Fruit fly (Drosophila melanogaster): ENCODE data around the gene CG2006.

Gene CG2006

DNA sequence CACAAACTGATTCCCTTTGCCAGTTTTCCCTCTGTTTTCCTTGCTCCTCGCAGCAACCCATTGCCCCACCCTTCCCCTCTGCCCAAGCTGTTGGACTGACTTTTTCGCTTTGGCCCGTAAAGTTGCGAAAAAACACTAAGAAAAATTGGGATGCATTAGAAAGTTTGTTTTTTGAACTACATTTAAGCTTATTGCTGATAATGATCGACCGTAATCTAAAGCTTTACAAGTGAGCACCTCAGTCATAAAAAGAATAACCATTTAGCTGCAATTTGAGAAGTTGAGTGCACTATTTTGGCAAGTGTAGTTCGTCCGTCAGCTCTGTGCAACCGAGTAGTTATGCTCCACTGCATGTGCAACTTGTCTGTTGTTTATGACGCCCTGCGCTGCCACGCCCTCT lies 38.9 kb upstream of the CG2006 start (continued):
- peak; percentile 29 for TF ChIP-seq pdm3 (GFP tag; optimal IDR thresholded peaks at IDR 0.05)
- peak; percentile 31 for TF ChIP-seq OdsH (GFP tag; optimal IDR thresholded peaks at IDR 0.05)
- peak; percentile 20 for TF ChIP-seq CG10669 (GFP tag; optimal IDR thresholded peaks at IDR 0.05)

DNA sequence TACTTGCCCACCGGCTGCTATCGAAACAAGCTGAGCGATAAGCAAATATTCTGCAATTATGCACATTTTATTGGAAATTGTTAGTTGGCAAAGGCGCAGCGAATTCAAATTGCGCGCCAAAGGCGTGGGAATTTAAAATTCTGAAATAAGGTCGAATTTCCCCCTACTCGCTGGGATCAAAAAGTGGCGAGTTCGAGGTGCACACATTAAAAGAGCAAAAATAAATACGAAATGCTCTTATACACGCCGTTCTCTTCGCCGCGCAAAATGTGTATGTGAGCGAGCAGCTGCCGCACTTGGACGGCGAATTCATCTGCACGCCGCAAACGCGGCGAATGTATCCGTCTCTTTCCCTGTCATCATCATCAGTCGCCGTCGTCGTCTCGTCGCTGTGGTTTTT lies 32.1 kb upstream of the CG2006 start:
- peak; percentile 47; the same call in 1 of the 2 replicates for TF ChIP-seq CG15336 (GFP tag; IDR thresholded peaks at IDR 0.05)
- TF ChIP-seq Ets96B (tag; optimal IDR thresholded peaks at IDR 0.05) = no peak
- TF ChIP-seq salr (GFP tag; optimal IDR thresholded peaks at IDR 0.05) = no peak
- no peak for TF ChIP-seq CG9139 (GFP tag; optimal IDR thresholded peaks at IDR 0.05)
- TF ChIP-seq CG8119 (GFP tag; IDR thresholded peaks at IDR 0.05) = peak; percentile 23; the same call in 1 of the 3 replicates
- no peak for TF ChIP-seq Hr39 (GFP tag; optimal IDR thresholded peaks at IDR 0.05)
- TF ChIP-seq Eip75B (GFP tag; optimal IDR thresholded peaks at IDR 0.05) = no peak
- no peak for TF ChIP-seq acj6 (GFP tag; optimal IDR thresholded peaks at IDR 0.05)
- TF ChIP-seq Gug (GFP tag; IDR thresholded peaks at IDR 0.05) = no peak
- no peak for TF ChIP-seq Ets21C (GFP tag; optimal IDR thresholded peaks at IDR 0.05)
- no peak for TF ChIP-seq CG16779 (tag; optimal IDR thresholded peaks at IDR 0.05)
- peak; percentile 45 for TF ChIP-seq svp (GFP tag)
- TF ChIP-seq CG6163 (GFP tag; IDR thresholded peaks at IDR 0.05) = peak; percentile 6; the same call in 1 of the 3 replicates
- no peak for TF ChIP-seq spab (GFP tag; optimal IDR thresholded peaks at IDR 0.05)
- no peak for TF ChIP-seq Smox (GFP tag; optimal IDR thresholded peaks at IDR 0.05)

- TF ChIP-seq Sox14 (GFP tag; optimal IDR thresholded peaks at IDR 0.05) = peak; percentile 33
- TF ChIP-seq fkh (GFP tag; optimal IDR thresholded peaks at IDR 0.05) = peak; percentile 54
- TF ChIP-seq Hr38 (GFP tag; optimal IDR thresholded peaks at IDR 0.05) = no peak
- TF ChIP-seq CG10669 (GFP tag; optimal IDR thresholded peaks at IDR 0.05) = no peak
- no peak for TF ChIP-seq spab (GFP tag; optimal IDR thresholded peaks at IDR 0.05)
- no peak for TF ChIP-seq CG31627 (GFP tag; optimal IDR thresholded peaks at IDR 0.05)
- no peak for TF ChIP-seq CG34406 (GFP tag; optimal IDR thresholded peaks at IDR 0.05)
- TF ChIP-seq Hr4 (GFP tag; optimal IDR thresholded peaks at IDR 0.05) = no peak
- no peak for TF ChIP-seq Ets21C (GFP tag; optimal IDR thresholded peaks at IDR 0.05)
- TF ChIP-seq CG4318 (GFP tag; optimal IDR thresholded peaks at IDR 0.05) = no peak
- no peak for TF ChIP-seq Ets96B (tag; optimal IDR thresholded peaks at IDR 0.05)
- TF ChIP-seq CG8319 (GFP tag; optimal IDR thresholded peaks at IDR 0.05) = no peak
- peak; percentile 54 for TF ChIP-seq Eip78C (GFP tag)
- TF ChIP-seq Sox102F (GFP tag; optimal IDR thresholded peaks at IDR 0.05) = no peak
- TF ChIP-seq pdm3 (GFP tag; optimal IDR thresholded peaks at IDR 0.05) = no peak
- no peak for TF ChIP-seq acj6 (GFP tag; optimal IDR thresholded peaks at IDR 0.05)
- no peak for TF ChIP-seq Met (GFP tag; optimal IDR thresholded peaks at IDR 0.05)
- TF ChIP-seq CG8119 (GFP tag; IDR thresholded peaks at IDR 0.05) = no peak
- no peak for TF ChIP-seq CG11902 (GFP tag; optimal IDR thresholded peaks at IDR 0.05)
- no peak for TF ChIP-seq Blimp-1 (GFP tag; optimal IDR thresholded peaks at IDR 0.05)
- peak; percentile 31; the same call in 1 of the 3 replicates for TF ChIP-seq CG6163 (GFP tag; IDR thresholded peaks at IDR 0.05)
- TF ChIP-seq dac (GFP tag; optimal IDR thresholded peaks at IDR 0.05) = no peak
- TF ChIP-seq dsx (GFP tag; optimal IDR thresholded peaks at IDR 0.05; ENCODE audit: poor library complexity, severe bottlenecking) = peak; percentile 43
- TF ChIP-seq CG3919 (GFP tag; optimal IDR thresholded peaks at IDR 0.05) = no peak
- no peak for TF ChIP-seq CG1621 (tag; optimal IDR thresholded peaks at IDR 0.05)
- no peak for TF ChIP-seq Sox15 (GFP tag; optimal IDR thresholded peaks at IDR 0.05)
- TF ChIP-seq fd85E (GFP tag; optimal IDR thresholded peaks at IDR 0.05) = no peak
- TF ChIP-seq Gug (GFP tag; IDR thresholded peaks at IDR 0.05) = no peak
- TF ChIP-seq Smox (GFP tag; optimal IDR thresholded peaks at IDR 0.05) = no peak
- no peak for TF ChIP-seq Eip75B (GFP tag; optimal IDR thresholded peaks at IDR 0.05)
- no peak for TF ChIP-seq CG6792 (GFP tag; optimal IDR thresholded peaks at IDR 0.05)
- TF ChIP-seq esn (GFP tag; optimal IDR thresholded peaks at IDR 0.05) = no peak
- no peak for TF ChIP-seq CG16779 (tag; optimal IDR thresholded peaks at IDR 0.05)
- no peak for TF ChIP-seq CG8632 (GFP tag; optimal IDR thresholded peaks at IDR 0.05)
- TF ChIP-seq CG15336 (GFP tag; IDR thresholded peaks at IDR 0.05) = no peak
- TF ChIP-seq eg (GFP tag; IDR thresholded peaks at IDR 0.05) = no peak
- no peak for TF ChIP-seq CG7368 (GFP tag; optimal IDR thresholded peaks at IDR 0.05)
- peak in 1 of 2 experiments; percentile 11 for TF ChIP-seq ss (GFP tag; optimal IDR thresholded peaks at IDR 0.05)
- no peak for TF ChIP-seq Hr39 (GFP tag; optimal IDR thresholded peaks at IDR 0.05)
- TF ChIP-seq CG6854 (GFP tag; optimal IDR thresholded peaks at IDR 0.05) = no peak
- TF ChIP-seq CG9139 (GFP tag; optimal IDR thresholded peaks at IDR 0.05) = no peak
- TF ChIP-seq Lpt (GFP tag; optimal IDR thresholded peaks at IDR 0.05) = no peak
- no peak for TF ChIP-seq cyc (GFP tag; optimal IDR thresholded peaks at IDR 0.05)
Measured at dm6 chr3R:29457779-29458382, 31.4 kb upstream of the CG2006 start.

All from whole organism, prepupa.